Fruit fly (Drosophila melanogaster) whole organism: ENCODE results near the gene spn-D.

Source experiments
- CG8478 ChIP-seq: fragments of >200 bp; optimal IDR thresholded peaks from 2 replicates; lab custom pipeline; 2018; ENCODE audit warnings: inconsistent platforms
- Dll ChIP-seq: fragments of >200 bp; optimal IDR thresholded peaks from 2 replicates; lab custom pipeline; 2017
- psq ChIP-seq: fragments of >200 bp; optimal IDR thresholded peaks from 2 replicates; lab custom pipeline; 2017
- usp ChIP-seq: fragments of >200 bp; optimal IDR thresholded peaks from 2 replicates; lab custom pipeline; 2017; ENCODE audit warnings: missing biosample characterization, missing genetic modification characterization, mixed read lengths

DNA sequence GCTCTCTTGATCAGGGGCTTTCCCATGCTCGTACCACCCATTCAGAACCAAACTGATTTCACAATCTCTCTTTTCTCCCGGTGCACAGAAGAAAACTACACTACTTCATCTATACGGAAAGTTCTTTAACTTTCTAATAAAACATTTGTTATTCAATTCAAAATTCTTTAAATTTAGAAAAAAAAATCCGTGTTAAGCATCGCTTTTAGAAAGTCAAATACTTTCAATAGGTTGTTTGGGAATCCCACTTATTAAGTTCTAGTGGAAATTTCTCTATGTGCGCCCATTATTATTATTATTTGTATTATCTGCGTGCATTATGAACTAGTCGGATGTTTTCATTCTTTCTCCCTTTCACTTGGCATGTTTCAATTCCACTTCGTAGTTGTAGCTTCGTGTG is 27.6 kb downstream of the spn-D start:
- TF ChIP-seq usp (GFP tag; lab: Kevin White, UChicago): no peak
- TF ChIP-seq CG8478: no peak
- no peak for TF ChIP-seq psq (lab: Kevin White, UChicago)
- TF ChIP-seq Dll (lab: Kevin White, UChicago): no peak
